Worm (Caenorhabditis elegans): ENCODE measurements around the gene her-1.

DNA sequence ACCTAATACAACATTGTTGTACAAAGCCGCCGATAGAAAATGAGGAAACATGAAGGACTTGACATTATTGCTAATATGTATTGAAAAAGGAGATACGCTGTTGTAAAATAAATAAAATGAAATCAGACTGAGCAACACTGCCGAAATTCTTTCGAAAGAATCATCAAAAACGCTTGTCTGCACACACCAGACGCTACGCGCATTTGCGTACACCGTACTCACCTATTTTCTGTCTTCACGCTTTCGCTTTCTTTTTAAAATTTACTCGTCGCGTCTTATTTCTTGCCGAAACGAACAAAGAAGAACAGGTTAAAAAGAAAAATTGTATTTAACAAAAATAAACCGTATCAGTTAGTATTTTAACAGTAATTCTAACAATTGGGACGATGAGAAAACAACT lies 6.1 kb upstream of the her-1 start:
- TF ChIP-seq daf-12 (tag; optimal IDR thresholded peaks at IDR 0.05) (no peak), snpc-4 (tag; optimal IDR thresholded peaks at IDR 0.05) (no peak), nhr-77 (tag; optimal IDR thresholded peaks at IDR 0.05) (no peak), lin-1 (GFP tag; IDR thresholded peaks at IDR 0.05) (no peak), fkh-10 (GFP tag; optimal IDR thresholded peaks at IDR 0.05) (no peak), nhr-10 (tag; optimal IDR thresholded peaks at IDR 0.05) (no peak), unc-62 (GFP tag; optimal IDR thresholded peaks at IDR 0.05 in 1 of 2) (no peak), unc-62 (tag; optimal IDR thresholded peaks at IDR 0.05) (no peak), zfp-2 (tag; optimal IDR thresholded peaks at IDR 0.05) (no peak), nhr-76 (tag; optimal IDR thresholded peaks at IDR 0.05) (no peak), dmd-6 (GFP tag; IDR thresholded peaks at IDR 0.05) (no peak), mep-1 (tag; optimal IDR thresholded peaks at IDR 0.05) (no peak), zfp-3 (GFP tag; conservative IDR thresholded peaks at IDR 0.05) (no peak)
